Worm (Caenorhabditis elegans): ENCODE results near the gene Y57G11C.1147.

DNA sequence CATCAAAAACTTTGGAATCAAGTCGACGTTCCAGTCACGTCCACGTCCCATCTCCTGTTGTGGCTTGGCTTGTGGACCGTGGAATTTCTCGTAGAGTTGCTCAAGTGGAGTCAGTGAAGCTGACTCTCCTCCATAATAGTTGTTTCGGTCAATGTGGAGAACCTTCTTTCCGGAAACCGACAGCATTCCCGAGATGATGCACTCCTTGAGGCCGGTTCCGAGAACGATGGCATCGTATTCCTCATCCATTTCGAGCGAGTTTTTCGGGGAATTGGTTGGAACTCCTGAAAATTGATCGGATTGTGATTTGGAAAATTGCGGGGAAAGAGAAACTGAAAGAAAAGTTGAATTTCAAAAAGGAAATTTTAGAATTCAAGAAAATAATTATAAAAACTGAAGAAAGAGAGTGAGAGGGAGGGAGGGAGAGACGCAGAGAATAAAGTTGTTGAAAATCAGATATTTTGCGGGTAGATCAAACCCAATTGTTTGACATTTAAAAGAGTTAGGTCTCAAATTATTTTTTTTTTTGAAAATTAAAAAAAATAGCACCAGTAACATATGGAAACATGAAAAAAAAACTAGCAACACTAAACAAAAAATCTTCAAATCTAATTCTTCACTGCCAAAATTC is 4.6 kb downstream of the Y57G11C.1147 start, which contains the start of gene gdi-1:
- TF ChIP-seq ztf-11 (tag; optimal IDR thresholded peaks at IDR 0.05) = no peak
- TF ChIP-seq mdl-1 (tag; optimal IDR thresholded peaks at IDR 0.05) = no peak
- no peak for TF ChIP-seq R02D3.7 (tag; optimal IDR thresholded peaks at IDR 0.05)
- TF ChIP-seq nhr-129 (tag; optimal IDR thresholded peaks at IDR 0.05) = no peak
- no peak for TF ChIP-seq unc-62 (GFP tag; optimal IDR thresholded peaks at IDR 0.05)
- TF ChIP-seq nhr-11 (tag; optimal IDR thresholded peaks at IDR 0.05) = no peak
- TF ChIP-seq nhr-12 (tag; optimal IDR thresholded peaks at IDR 0.05) = no peak

All from whole organism, L2 larva.